Worm (Caenorhabditis elegans) whole organism, L3 larva: ENCODE measurements around the gene gln-3.
A peak's percentile ranks its signal among the peaks of the same experiment; 100 is the strongest.

Source experiments
- ZK546.5 ChIP-seq: sonication (generic microtip); optimal IDR thresholded peaks from 2 replicates; lab custom pipeline; 2017; ENCODE audit warnings: missing biosample characterization, missing genetic modification characterization
- ama-1 ChIP-seq: fragments of 150-350 bp; optimal IDR thresholded peaks from 2 replicates; lab custom pipeline; 2018
- ceh-16 ChIP-seq: sonication (generic microtip); optimal IDR thresholded peaks from 2 replicates; lab custom pipeline; 2017; ENCODE audit warnings: missing biosample characterization, missing genetic modification characterization
- ceh-28 ChIP-seq: fragments of 150-350 bp; optimal IDR thresholded peaks from 2 replicates; lab custom pipeline; 2014; ENCODE audit warnings: missing biosample characterization, missing genetic modification reagents, missing genetic modification characterization
- ceh-82 ChIP-seq: fragments of 150-350 bp; optimal IDR thresholded peaks from 2 replicates; lab custom pipeline; 2014; ENCODE audit warnings: missing biosample characterization, missing genetic modification characterization
- ceh-9 ChIP-seq: sonication (generic microtip); optimal IDR thresholded peaks from 2 replicates; lab custom pipeline; 2018; ENCODE audit warnings: missing biosample characterization, missing genetic modification characterization
- daf-12 ChIP-seq: fragments of 150-350 bp; optimal IDR thresholded peaks from 2 replicates; lab custom pipeline; 2014; ENCODE audit warnings: missing biosample characterization, missing genetic modification reagents, missing genetic modification characterization
- egl-27 ChIP-seq: sonication (generic microtip); optimal IDR thresholded peaks from 4 replicates; lab custom pipeline; 2017; ENCODE audit warnings: missing biosample characterization, missing genetic modification reagents, missing genetic modification characterization
- egl-5 ChIP-seq: fragments of 150-350 bp; optimal IDR thresholded peaks from 2 replicates; lab custom pipeline; 2017; ENCODE audit warnings: missing biosample characterization, missing genetic modification reagents, missing genetic modification characterization, inconsistent platforms
- elt-1 ChIP-seq: fragments of 150-350 bp; optimal IDR thresholded peaks from 2 replicates; lab custom pipeline; 2014; ENCODE audit warnings: missing biosample characterization, missing genetic modification characterization
- elt-2 ChIP-seq: sonication (generic microtip); optimal IDR thresholded peaks from 2 replicates; lab custom pipeline; 2016; ENCODE audit warnings: missing genetic modification reagents, mild to moderate bottlenecking, missing genetic modification characterization, missing compliant biosample characterization
- fkh-10 ChIP-seq: sonication (generic microtip); optimal IDR thresholded peaks from 2 replicates; lab custom pipeline; 2017; ENCODE audit warnings: missing biosample characterization, missing genetic modification reagents, missing genetic modification characterization
- fkh-2 ChIP-seq: fragments of 150-350 bp; optimal IDR thresholded peaks from 2 replicates; lab custom pipeline; 2014; ENCODE audit warnings: missing biosample characterization, missing genetic modification reagents, missing genetic modification characterization
- hmg-11 ChIP-seq: sonication (generic microtip); optimal IDR thresholded peaks from 2 replicates; lab custom pipeline; 2016; ENCODE audit warnings: missing genetic modification characterization, missing compliant biosample characterization
- jun-1 ChIP-seq: fragments of 150-350 bp; optimal IDR thresholded peaks from 2 replicates; lab custom pipeline; 2014; ENCODE audit warnings: missing biosample characterization, missing genetic modification reagents, missing genetic modification characterization
- lsy-12 ChIP-seq: sonication (generic microtip); optimal IDR thresholded peaks from 2 replicates; lab custom pipeline; 2016; ENCODE audit warnings: mild to moderate bottlenecking, missing genetic modification characterization, missing compliant biosample characterization
- mdl-1 ChIP-seq: fragments of 150-350 bp; optimal IDR thresholded peaks from 2 replicates; lab custom pipeline; 2014; ENCODE audit warnings: missing biosample characterization, missing genetic modification characterization
- mml-1 ChIP-seq: fragments of 150-350 bp; sonication (generic microtip); optimal IDR thresholded peaks from 3 replicates; lab custom pipeline; 2014; ENCODE audit warnings: missing biosample characterization, missing genetic modification characterization
- nfya-1 ChIP-seq: sonication (generic microtip); optimal IDR thresholded peaks from 2 replicates; lab custom pipeline; 2017; ENCODE audit warnings: missing genetic modification characterization, mild to moderate bottlenecking, missing compliant biosample characterization, antibody characterized with exemption, moderate library complexity; ENCODE audit not compliant: insufficient read depth
- nhr-11 ChIP-seq: fragments of 150-350 bp; optimal IDR thresholded peaks from 2 replicates; lab custom pipeline; 2014; ENCODE audit warnings: missing biosample characterization, missing genetic modification characterization
- nhr-12 ChIP-seq: fragments of 150-350 bp; optimal IDR thresholded peaks from 2 replicates; lab custom pipeline; 2014; ENCODE audit warnings: missing biosample characterization, missing genetic modification characterization
- nhr-23 ChIP-seq: fragments of 150-350 bp; optimal IDR thresholded peaks from 2 replicates; lab custom pipeline; 2014; ENCODE audit warnings: missing biosample characterization, missing genetic modification reagents, missing genetic modification characterization
- nhr-237 ChIP-seq: fragments of 150-350 bp; optimal IDR thresholded peaks from 2 replicates; lab custom pipeline; 2014; ENCODE audit warnings: missing biosample characterization, missing genetic modification characterization
- nhr-25 ChIP-seq: sonication (generic microtip); optimal IDR thresholded peaks from 2 replicates; lab custom pipeline; 2017; ENCODE audit warnings: missing biosample characterization, missing genetic modification characterization
- nhr-28 ChIP-seq: fragments of 150-350 bp; optimal IDR thresholded peaks from 2 replicates; lab custom pipeline; 2014; ENCODE audit warnings: missing biosample characterization, missing genetic modification characterization
- nhr-43 ChIP-seq: sonication (generic microtip); optimal IDR thresholded peaks from 2 replicates; lab custom pipeline; 2016; ENCODE audit warnings: mild to moderate bottlenecking, missing genetic modification characterization, missing compliant biosample characterization; ENCODE audit not compliant: poor library complexity, severe bottlenecking
- nhr-67 ChIP-seq: fragments of 150-350 bp; optimal IDR thresholded peaks from 2 replicates; lab custom pipeline; 2014; ENCODE audit warnings: missing biosample characterization, missing genetic modification characterization
- nhr-76 ChIP-seq: fragments of 150-350 bp; sonication (generic microtip); optimal IDR thresholded peaks from 5 replicates; lab custom pipeline; 2014; ENCODE audit warnings: missing biosample characterization, missing genetic modification characterization
- nhr-77 ChIP-seq: fragments of 150-350 bp; optimal IDR thresholded peaks from 2 replicates; lab custom pipeline; 2014; ENCODE audit warnings: missing biosample characterization, missing genetic modification characterization
- pqm-1 ChIP-seq: fragments of 150-350 bp; optimal IDR thresholded peaks from 2 replicates; lab custom pipeline; 2017; ENCODE audit warnings: missing biosample characterization, missing genetic modification characterization, inconsistent platforms
- snpc-4 ChIP-seq: fragments of 150-350 bp; optimal IDR thresholded peaks from 2 replicates; lab custom pipeline; 2014; ENCODE audit warnings: missing biosample characterization, missing genetic modification characterization
- tbx-2 ChIP-seq: sonication (generic microtip); optimal IDR thresholded peaks from 2 replicates; lab custom pipeline; 2016; ENCODE audit warnings: mild to moderate bottlenecking, missing genetic modification characterization, missing compliant biosample characterization
- unc-39 ChIP-seq: sonication (generic microtip); optimal IDR thresholded peaks from 4 replicates; lab custom pipeline; 2017; ENCODE audit warnings: missing biosample characterization, missing genetic modification characterization
- unc-62 ChIP-seq: fragments of 150-350 bp; sonication (generic microtip); optimal IDR thresholded peaks from 4 replicates; lab custom pipeline; 2014; ENCODE audit warnings: missing biosample characterization, missing genetic modification reagents, missing genetic modification characterization
- zag-1 ChIP-seq: fragments of 150-350 bp; optimal IDR thresholded peaks from 2 replicates; lab custom pipeline; 2014; ENCODE audit warnings: missing biosample characterization, missing genetic modification characterization
- ztf-11 ChIP-seq: fragments of 150-350 bp; optimal IDR thresholded peaks from 2 replicates; lab custom pipeline; 2014; ENCODE audit warnings: missing biosample characterization, missing genetic modification characterization
- ztf-4 ChIP-seq: fragments of 150-350 bp; optimal IDR thresholded peaks from 2 replicates; lab custom pipeline; 2014; ENCODE audit warnings: missing biosample characterization, missing genetic modification characterization

Gene gln-3

DNA sequence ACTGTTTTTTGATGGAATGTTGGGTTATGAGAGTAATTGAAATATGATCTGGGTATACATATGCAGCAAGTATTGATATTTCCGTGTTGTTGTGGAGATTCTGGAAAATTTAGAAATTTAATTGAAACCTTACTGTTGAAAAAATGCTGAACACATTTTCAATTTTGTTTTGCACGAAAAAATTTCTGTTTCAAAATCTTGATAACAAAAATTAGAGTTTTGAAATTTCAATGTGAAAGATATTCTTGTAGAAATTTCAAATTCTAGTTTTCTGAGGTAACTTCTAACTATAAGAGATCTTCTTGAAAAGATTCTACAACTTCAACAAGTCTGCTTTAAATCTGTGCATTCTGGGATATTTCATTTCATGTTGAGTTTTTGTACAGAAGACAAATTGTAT is 24.4 kb downstream of the gln-3 start:
- no peak for TF ChIP-seq nhr-77 (tag; lab: Kevin White, UChicago)
- no peak for TF ChIP-seq ztf-4
- TF ChIP-seq unc-62 (GFP tag; lab: Kevin White, UChicago) = no peak
- no peak for TF ChIP-seq nhr-11 (tag; lab: Kevin White, UChicago)
- no peak for TF ChIP-seq mdl-1
- TF ChIP-seq elt-1 (tag; lab: Kevin White, UChicago) = no peak
- TF ChIP-seq pqm-1 (tag; lab: Kevin White, UChicago) = no peak
- TF ChIP-seq ztf-11 (tag; lab: Kevin White, UChicago) = no peak
- TF ChIP-seq ceh-82 (tag; lab: Kevin White, UChicago) = no peak
- TF ChIP-seq zag-1 (tag; lab: Kevin White, UChicago) = no peak
- TF ChIP-seq nfya-1 = no peak
- TF ChIP-seq daf-12 (tag; lab: Kevin White, UChicago) = no peak
- TF ChIP-seq fkh-2 (tag; lab: Kevin White, UChicago) = no peak
- no peak for TF ChIP-seq nhr-76
- TF ChIP-seq nhr-25 (tag; lab: Kevin White, UChicago) = no peak
- no peak for TF ChIP-seq lsy-12
- TF ChIP-seq ZK546.5 = no peak
- TF ChIP-seq elt-2 = no peak
- no peak for TF ChIP-seq nhr-12 (tag; lab: Kevin White, UChicago)

DNA sequence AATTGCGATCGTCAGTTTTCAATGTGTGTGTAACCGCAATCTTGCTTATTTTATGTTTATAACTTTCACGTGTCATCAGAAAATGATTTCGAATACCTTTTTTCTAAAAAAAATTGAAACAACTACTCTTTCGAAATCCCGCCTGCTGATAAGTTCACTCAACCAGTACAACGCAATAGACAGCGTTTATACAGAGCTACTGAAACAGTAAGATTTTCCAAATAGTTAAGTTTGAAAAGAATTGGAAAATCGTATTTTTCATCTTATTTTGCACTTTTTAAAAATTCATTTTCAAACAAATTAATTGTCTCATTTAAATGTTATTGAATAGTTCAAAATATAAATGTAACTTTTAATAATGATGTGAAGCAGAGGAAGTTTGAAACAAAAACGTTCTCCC is 31.7 kb downstream of the gln-3 start:
- TF ChIP-seq nhr-43 = no peak
- TF ChIP-seq nhr-11 (tag; lab: Kevin White, UChicago) = no peak
- no peak for TF ChIP-seq elt-1 (tag; lab: Kevin White, UChicago)
- TF ChIP-seq ceh-28 (tag; lab: Kevin White, UChicago) = no peak
- TF ChIP-seq snpc-4 (tag; lab: Kevin White, UChicago) = no peak
- TF ChIP-seq elt-2 = no peak
- no peak for TF ChIP-seq nhr-76
- no peak for TF ChIP-seq nhr-12 (tag; lab: Kevin White, UChicago)
- TF ChIP-seq, all 47 proteins: peak for 0

DNA sequence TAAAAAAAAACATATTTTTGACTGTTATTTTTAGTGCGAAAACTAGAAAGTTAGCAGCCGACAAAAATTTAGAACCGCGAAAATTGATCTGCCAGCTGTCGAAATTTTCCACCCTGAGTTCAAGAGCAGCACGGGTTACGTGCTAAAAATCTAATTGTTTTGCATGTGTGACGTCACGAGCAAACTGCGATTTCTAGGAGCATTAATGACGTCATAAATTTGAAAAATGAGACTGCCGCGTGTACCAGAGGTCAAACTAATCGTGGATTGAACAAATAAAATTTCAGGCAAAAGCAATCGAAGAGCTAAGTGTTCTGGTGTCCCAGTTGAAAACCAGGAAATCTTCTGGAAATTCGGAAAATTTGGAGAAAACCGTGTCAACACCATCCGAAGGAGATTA is 36.7 kb downstream of the gln-3 start:
- TF ChIP-seq elt-1 (tag; lab: Kevin White, UChicago) = no peak
- no peak for TF ChIP-seq nhr-23 (tag; lab: Kevin White, UChicago)
- TF ChIP-seq nhr-76 = no peak
- no peak for TF ChIP-seq daf-12 (tag; lab: Kevin White, UChicago)
- TF ChIP-seq nhr-67 (tag; lab: Kevin White, UChicago) = no peak
- no peak for TF ChIP-seq nfya-1
- TF ChIP-seq jun-1 (tag; lab: Kevin White, UChicago) = no peak
- TF ChIP-seq egl-27 (tag; lab: Kevin White, UChicago) = no peak
- TF ChIP-seq mml-1 (tag; lab: Kevin White, UChicago) = no peak
- no peak for TF ChIP-seq fkh-10 (GFP tag; lab: Kevin White, UChicago)
- TF ChIP-seq nhr-237 (tag; lab: Kevin White, UChicago) = no peak
- no peak for TF ChIP-seq ceh-9 (tag; lab: Kevin White, UChicago)
- no peak for TF ChIP-seq tbx-2
- TF ChIP-seq nhr-28 (tag; lab: Kevin White, UChicago) = no peak
- no peak for TF ChIP-seq pqm-1 (tag; lab: Kevin White, UChicago)
- TF ChIP-seq ama-1 = no peak
- no peak for TF ChIP-seq ztf-4
- TF ChIP-seq lsy-12 = no peak
- TF ChIP-seq nhr-12 (tag; lab: Kevin White, UChicago) = no peak
- no peak for TF ChIP-seq nhr-77 (tag; lab: Kevin White, UChicago)

DNA sequence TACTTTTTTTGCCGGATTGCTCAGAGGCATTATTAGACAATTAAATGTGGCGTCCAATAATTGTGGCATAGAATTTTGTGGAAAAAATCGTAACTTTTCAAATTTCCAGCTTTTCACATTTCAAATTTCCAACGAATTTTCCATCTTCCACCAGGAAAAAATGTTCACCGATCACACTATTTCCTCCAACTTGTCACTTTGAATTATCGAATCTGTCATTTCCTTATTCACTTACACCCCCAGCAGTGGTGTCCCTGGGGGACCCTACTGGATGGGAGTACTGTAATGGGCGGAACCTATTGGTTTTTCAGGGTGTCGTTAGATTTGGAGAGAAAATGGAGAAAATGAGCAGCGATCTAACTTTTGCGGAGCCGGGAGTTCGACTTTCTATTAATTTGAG is 38.3 kb downstream of the gln-3 start, which contains the start of gene hlh-32:
TSS of gene hlh-32 (plus strand) at position 301 of the 400 bp plus-strand sequence.
- TF ChIP-seq nhr-67 (tag; lab: Kevin White, UChicago) (no peak), nfya-1 (peak; percentile 26), mml-1 (tag; lab: Kevin White, UChicago) (no peak), ceh-28 (tag; lab: Kevin White, UChicago) (no peak)

DNA sequence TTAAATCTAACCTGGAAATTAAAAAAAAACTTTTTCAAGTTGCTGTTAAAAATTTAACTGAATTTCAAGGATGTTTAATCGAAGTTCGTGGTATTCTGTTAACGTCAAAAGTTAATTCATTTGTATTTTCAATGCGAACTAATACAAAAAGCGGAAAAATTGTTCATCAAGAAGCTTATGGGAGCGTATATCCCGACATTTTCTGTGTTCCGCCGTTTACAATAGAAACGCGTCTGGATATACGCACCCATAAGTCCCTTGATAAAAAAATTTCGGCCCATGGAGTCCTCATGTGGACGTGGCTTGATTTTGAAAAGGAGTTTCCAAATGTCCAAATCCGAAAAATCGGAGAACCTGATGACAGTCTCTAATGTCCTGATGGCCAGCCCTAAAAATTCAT is 44.7 kb downstream of the gln-3 start:
- no peak for TF ChIP-seq ztf-11 (tag; lab: Kevin White, UChicago)
- TF ChIP-seq ceh-16 (tag; lab: Kevin White, UChicago) = no peak
- TF ChIP-seq nhr-25 (tag; lab: Kevin White, UChicago) = no peak
- no peak for TF ChIP-seq unc-39 (tag; lab: Kevin White, UChicago)
- no peak for TF ChIP-seq zag-1 (tag; lab: Kevin White, UChicago)
- no peak for TF ChIP-seq nhr-43
- TF ChIP-seq egl-5 = no peak
- TF ChIP-seq hmg-11 = no peak
- TF ChIP-seq nhr-23 (tag; lab: Kevin White, UChicago) = no peak
- no peak for TF ChIP-seq ZK546.5
